Worm (Caenorhabditis elegans) whole organism, L3 larva: ENCODE results near the gene F01D5.5.

Source experiments
- ZK546.5 ChIP-seq: sonication (generic microtip); optimal IDR thresholded peaks from 2 replicates; lab custom pipeline; 2017; ENCODE audit warnings: missing biosample characterization, missing genetic modification characterization
- ama-1 ChIP-seq: fragments of 150-350 bp; optimal IDR thresholded peaks from 2 replicates; lab custom pipeline; 2018
- ceh-16 ChIP-seq: sonication (generic microtip); optimal IDR thresholded peaks from 2 replicates; lab custom pipeline; 2017; ENCODE audit warnings: missing biosample characterization, missing genetic modification characterization
- ceh-82 ChIP-seq: fragments of 150-350 bp; optimal IDR thresholded peaks from 2 replicates; lab custom pipeline; 2014; ENCODE audit warnings: missing biosample characterization, missing genetic modification characterization
- egl-27 ChIP-seq: sonication (generic microtip); optimal IDR thresholded peaks from 4 replicates; lab custom pipeline; 2017; ENCODE audit warnings: missing biosample characterization, missing genetic modification reagents, missing genetic modification characterization
- elt-2 ChIP-seq: sonication (generic microtip); optimal IDR thresholded peaks from 2 replicates; lab custom pipeline; 2016; ENCODE audit warnings: missing genetic modification reagents, mild to moderate bottlenecking, missing genetic modification characterization, missing compliant biosample characterization
- elt-3 ChIP-seq, 3 experiments: fragments of 150-350 bp in 1 of 3; sonication (generic microtip) in 2 of 3; optimal IDR thresholded peaks; 2 replicates in 2 of 3; 4 replicates in 1 of 3; lab custom pipeline; 2014 to 2017; ENCODE audit warnings: missing biosample characterization in 3 of 3, missing genetic modification characterization in 3 of 3
- eor-1 ChIP-seq, 2 experiments: fragments of 150-350 bp; optimal IDR thresholded peaks; 2 replicates each; lab custom pipeline; 2014 to 2018; ENCODE audit warnings: missing biosample characterization in 2 of 2, missing genetic modification characterization in 2 of 2
- fkh-10 ChIP-seq: sonication (generic microtip); optimal IDR thresholded peaks from 2 replicates; lab custom pipeline; 2017; ENCODE audit warnings: missing biosample characterization, missing genetic modification reagents, missing genetic modification characterization
- fkh-2 ChIP-seq: fragments of 150-350 bp; optimal IDR thresholded peaks from 2 replicates; lab custom pipeline; 2014; ENCODE audit warnings: missing biosample characterization, missing genetic modification reagents, missing genetic modification characterization
- hmg-11 ChIP-seq: sonication (generic microtip); optimal IDR thresholded peaks from 2 replicates; lab custom pipeline; 2016; ENCODE audit warnings: missing genetic modification characterization, missing compliant biosample characterization
- jun-1 ChIP-seq: fragments of 150-350 bp; optimal IDR thresholded peaks from 2 replicates; lab custom pipeline; 2014; ENCODE audit warnings: missing biosample characterization, missing genetic modification reagents, missing genetic modification characterization
- lin-39 ChIP-seq: fragments of 150-350 bp; optimal IDR thresholded peaks from 2 replicates; lab custom pipeline; 2018; ENCODE audit warnings: missing biosample characterization, missing genetic modification reagents, missing genetic modification characterization
- mdl-1 ChIP-seq: fragments of 150-350 bp; optimal IDR thresholded peaks from 2 replicates; lab custom pipeline; 2014; ENCODE audit warnings: missing biosample characterization, missing genetic modification characterization
- mml-1 ChIP-seq: fragments of 150-350 bp; sonication (generic microtip); optimal IDR thresholded peaks from 3 replicates; lab custom pipeline; 2014; ENCODE audit warnings: missing biosample characterization, missing genetic modification characterization
- nfya-1 ChIP-seq: sonication (generic microtip); optimal IDR thresholded peaks from 2 replicates; lab custom pipeline; 2017; ENCODE audit warnings: missing genetic modification characterization, mild to moderate bottlenecking, missing compliant biosample characterization, antibody characterized with exemption, moderate library complexity; ENCODE audit not compliant: insufficient read depth
- nhr-11 ChIP-seq: fragments of 150-350 bp; optimal IDR thresholded peaks from 2 replicates; lab custom pipeline; 2014; ENCODE audit warnings: missing biosample characterization, missing genetic modification characterization
- nhr-237 ChIP-seq: fragments of 150-350 bp; optimal IDR thresholded peaks from 2 replicates; lab custom pipeline; 2014; ENCODE audit warnings: missing biosample characterization, missing genetic modification characterization
- nhr-25 ChIP-seq: sonication (generic microtip); optimal IDR thresholded peaks from 2 replicates; lab custom pipeline; 2017; ENCODE audit warnings: missing biosample characterization, missing genetic modification characterization
- nhr-28 ChIP-seq: fragments of 150-350 bp; optimal IDR thresholded peaks from 2 replicates; lab custom pipeline; 2014; ENCODE audit warnings: missing biosample characterization, missing genetic modification characterization
- pha-4 ChIP-seq: fragments of 150-350 bp; optimal IDR thresholded peaks from 2 replicates; lab custom pipeline; 2014; ENCODE audit warnings: missing biosample characterization, missing genetic modification reagents, missing genetic modification characterization
- pqm-1 ChIP-seq: fragments of 150-350 bp; optimal IDR thresholded peaks from 2 replicates; lab custom pipeline; 2017; ENCODE audit warnings: missing biosample characterization, missing genetic modification characterization, inconsistent platforms
- skn-1 ChIP-seq: fragments of 150-350 bp; optimal IDR thresholded peaks from 2 replicates; lab custom pipeline; 2014; ENCODE audit warnings: missing biosample characterization, missing genetic modification characterization
- snpc-4 ChIP-seq: fragments of 150-350 bp; optimal IDR thresholded peaks from 2 replicates; lab custom pipeline; 2014; ENCODE audit warnings: missing biosample characterization, missing genetic modification characterization
- unc-39 ChIP-seq: sonication (generic microtip); optimal IDR thresholded peaks from 4 replicates; lab custom pipeline; 2017; ENCODE audit warnings: missing biosample characterization, missing genetic modification characterization
- ztf-11 ChIP-seq: fragments of 150-350 bp; optimal IDR thresholded peaks from 2 replicates; lab custom pipeline; 2014; ENCODE audit warnings: missing biosample characterization, missing genetic modification characterization

F01D5.5 gene

ce11 chrII:14040204-14040842 is 38.2 kb upstream of the F01D5.5 start (continued):
- TF ChIP-seq nhr-28 (no peak), nfya-1 (tag; lab: Kevin White, UChicago) (peak; percentile 90), mml-1 (tag; lab: Kevin White, UChicago) (no peak), ama-1 (lab: Kevin White, UChicago) (peak; percentile 74), ztf-11 (tag; lab: Kevin White, UChicago) (no peak), ceh-16 (no peak), jun-1 (tag; lab: Kevin White, UChicago) (peak; percentile 91), lin-39 (tag; lab: Kevin White, UChicago) (peak; percentile 99), skn-1 (tag; lab: Kevin White, UChicago) (peak; percentile 66), pqm-1 (peak; percentile 72), eor-1 (tag; optimal IDR thresholded peaks at IDR 0.05; lab: Kevin White, UChicago) (no peak)
- TF ChIP-seq, all 47 proteins: peak for 29

DNA sequence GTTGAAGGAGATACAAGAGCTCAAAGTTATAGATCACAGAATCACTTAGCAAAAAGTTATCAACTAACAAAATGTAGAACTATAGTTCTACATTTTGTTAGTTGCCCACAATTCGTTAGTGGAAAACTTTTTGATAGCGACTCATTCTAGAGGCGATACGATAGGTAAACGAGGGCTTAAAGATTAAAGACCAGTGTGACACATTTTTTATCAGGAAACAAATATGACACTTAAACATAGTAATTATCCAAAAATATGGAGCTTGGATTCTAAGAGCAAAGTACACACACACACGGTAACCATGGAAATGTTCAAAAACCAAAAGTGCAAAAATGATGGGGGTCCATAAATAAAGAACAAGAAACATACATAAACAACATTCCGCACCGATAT is 37.7 kb upstream of the F01D5.5 start:
- TF ChIP-seq nhr-237 (no peak), skn-1 (tag; lab: Kevin White, UChicago) (no peak), ZK546.5 (tag; lab: Kevin White, UChicago) (no peak), egl-27 (tag; lab: Kevin White, UChicago) (no peak), snpc-4 (no peak), pqm-1 (peak; percentile 5), elt-3 (tag; optimal IDR thresholded peaks at IDR 0.05; lab: Kevin White, UChicago) (no peak), nhr-25 (no peak)

- no peak for TF ChIP-seq fkh-2 (tag; lab: Kevin White, UChicago)
- no peak for TF ChIP-seq skn-1 (tag; lab: Kevin White, UChicago)
- no peak for TF ChIP-seq nhr-11 (tag; lab: Kevin White, UChicago)
- TF ChIP-seq elt-2 (tag; lab: Kevin White, UChicago) = peak; percentile 38
- peak; percentile 10 for TF ChIP-seq nfya-1 (tag; lab: Kevin White, UChicago)
- TF ChIP-seq mml-1 (tag; lab: Kevin White, UChicago) = no peak
Measured at ce11 chrII:14038331-14038730, 36.2 kb upstream of the F01D5.5 start.

DNA sequence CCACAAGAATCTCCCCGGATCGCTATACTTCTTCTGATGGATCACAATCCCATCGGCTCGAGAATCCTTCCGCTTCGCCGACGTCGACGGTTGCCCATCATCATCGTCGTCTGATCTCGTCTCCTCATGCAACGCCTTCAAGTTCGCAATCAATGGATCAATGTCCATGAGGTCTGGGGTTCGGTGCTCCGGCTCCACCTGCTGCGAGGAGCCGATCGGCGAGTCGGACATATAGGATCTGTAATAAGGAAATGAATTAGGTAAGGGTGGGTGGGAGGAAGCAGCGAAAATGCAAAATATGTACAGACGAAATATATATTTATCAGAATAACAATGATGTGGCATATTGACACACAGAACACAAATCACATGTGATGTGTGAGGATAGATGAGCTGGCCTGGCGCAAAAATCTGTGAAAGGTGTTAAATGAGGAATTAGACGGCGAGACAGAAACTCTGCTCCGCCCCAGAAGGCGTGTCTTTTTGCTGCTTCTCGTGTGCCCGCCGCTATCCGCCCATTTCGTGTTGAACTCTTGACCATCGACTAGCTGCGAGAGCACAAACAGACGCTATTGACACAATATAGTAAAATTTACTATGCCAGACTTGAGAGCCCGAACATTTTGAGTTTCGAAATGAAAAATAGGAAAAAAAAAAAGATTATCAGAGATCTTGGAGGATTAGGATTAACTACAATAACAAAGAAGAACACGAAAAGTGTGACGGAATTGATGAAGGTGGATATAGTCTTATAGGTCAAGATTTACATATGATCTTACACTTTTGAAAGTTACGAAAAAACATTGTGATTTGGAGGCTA is 35.6 kb upstream of the F01D5.5 start:
- TF ChIP-seq egl-27 (tag; lab: Kevin White, UChicago) (no peak), nfya-1 (tag; lab: Kevin White, UChicago) (peak; percentile 6), lin-39 (tag; lab: Kevin White, UChicago) (peak; percentile 39), unc-39 (tag; lab: Kevin White, UChicago) (no peak), pha-4 (peak; percentile 22)

- TF ChIP-seq hmg-11 (tag; lab: Kevin White, UChicago) (peak; percentile 10), fkh-10 (peak; percentile 83), jun-1 (tag; lab: Kevin White, UChicago) (no peak), lin-39 (tag; lab: Kevin White, UChicago) (peak; percentile 83), nfya-1 (tag; lab: Kevin White, UChicago) (peak; percentile 61), ceh-82 (tag; lab: Kevin White, UChicago) (no peak)
Measured at ce11 chrII:14036724-14037483, 34.8 kb upstream of the F01D5.5 start.

ce11 chrII:14034559-14034958 is 32.5 kb upstream of the F01D5.5 start:
- no peak for TF ChIP-seq mdl-1 (tag; lab: Kevin White, UChicago)
